Worm (Caenorhabditis elegans) whole organism, L1 larva: Measurements from ENCODE around the gene Y62H9A.15.
A peak's percentile ranks its signal among the peaks of the same experiment; 100 is the strongest.

Experiments
- C04F5.9 ChIP-seq: sonication (generic microtip); optimal IDR thresholded peaks from 2 replicates; lab custom pipeline; 2016; ENCODE audit warnings: missing genetic modification characterization, missing compliant biosample characterization
- C16A3.4 ChIP-seq: fragments of 150-350 bp; optimal IDR thresholded peaks from 2 replicates; lab custom pipeline; 2014; ENCODE audit warnings: missing biosample characterization, missing genetic modification characterization
- C34B4.2 ChIP-seq: sonication (generic microtip); optimal IDR thresholded peaks from 2 replicates; lab custom pipeline; 2017; ENCODE audit warnings: mild to moderate bottlenecking, missing genetic modification characterization, missing compliant biosample characterization
- aly-2 ChIP-seq: fragments of 150-350 bp; optimal IDR thresholded peaks from 2 replicates; lab custom pipeline; 2014; ENCODE audit warnings: missing biosample characterization, missing genetic modification characterization
- ama-1 ChIP-seq: fragments of 150-350 bp; optimal IDR thresholded peaks from 2 replicates; lab custom pipeline; 2014
- ceh-8 ChIP-seq: fragments of 200-800 bp; sonication (Bioruptor generic); optimal IDR thresholded peaks from 2 replicates; lab custom pipeline; 2018; ENCODE audit warnings: mild to moderate bottlenecking, missing genetic modification characterization, moderate library complexity, missing compliant biosample characterization
- dpl-1 ChIP-seq, 3 experiments: fragments of 150-350 bp in 2 of 3; sonication (generic microtip) in 1 of 3; optimal IDR thresholded peaks; 2 replicates each; lab custom pipeline; 2014 to 2017; ENCODE audit warnings: missing biosample characterization in 3 of 3, missing genetic modification characterization in 3 of 3, missing genetic modification reagents in 3 of 3
- dsc-1 ChIP-seq: sonication (generic microtip); optimal IDR thresholded peaks from 2 replicates; lab custom pipeline; 2016; ENCODE audit warnings: mild to moderate bottlenecking, missing genetic modification characterization, missing compliant biosample characterization
- efl-1 ChIP-seq, 4 experiments: fragments of 150-350 bp; optimal IDR thresholded peaks in 3 of 4; peaks in 1 of 4; 1 replicate in 1 of 4; 2 replicates in 3 of 4; lab custom pipeline; 2014; ENCODE audit warnings: missing biosample characterization in 2 of 4, missing genetic modification characterization in 2 of 4, missing genetic modification reagents in 2 of 4
- egl-27 ChIP-seq, 2 experiments: fragments of 150-350 bp in 1 of 2; sonication (generic microtip); optimal IDR thresholded peaks; 3 replicates each; lab custom pipeline; 2017 to 2018; ENCODE audit warnings: missing biosample characterization in 2 of 2, missing genetic modification characterization in 2 of 2, missing genetic modification reagents in 2 of 2
- ets-5 ChIP-seq: fragments of 200-800 bp; sonication (Bioruptor generic); IDR thresholded peaks from 2 replicates; pipeline ENCODE4 v1.3.6; 2022; ENCODE audit warnings: missing genetic modification characterization, missing compliant biosample characterization
- fkh-10 ChIP-seq: sonication (generic microtip); optimal IDR thresholded peaks from 2 replicates; lab custom pipeline; 2017; ENCODE audit warnings: missing biosample characterization, missing genetic modification reagents, missing genetic modification characterization
- fos-1 ChIP-seq: fragments of 150-350 bp; optimal IDR thresholded peaks from 2 replicates; lab custom pipeline; 2014; ENCODE audit warnings: missing biosample characterization, missing genetic modification characterization
- hlh-4 ChIP-seq: sonication (generic microtip); optimal IDR thresholded peaks from 2 replicates; lab custom pipeline; 2016; ENCODE audit warnings: mild to moderate bottlenecking, missing genetic modification characterization, missing compliant biosample characterization
- irx-1 ChIP-seq: sonication (generic microtip); optimal IDR thresholded peaks from 2 replicates; lab custom pipeline; 2016; ENCODE audit warnings: missing genetic modification characterization, missing compliant biosample characterization
- jun-1 ChIP-seq: fragments of 150-350 bp; optimal IDR thresholded peaks from 2 replicates; lab custom pipeline; 2014; ENCODE audit warnings: missing biosample characterization, missing genetic modification reagents, missing genetic modification characterization
- lin-14 ChIP-seq: fragments of 200-800 bp; sonication (Bioruptor generic); optimal IDR thresholded peaks from 2 replicates; lab custom pipeline; 2018; ENCODE audit warnings: mild to moderate bottlenecking, missing genetic modification characterization, moderate library complexity, missing compliant biosample characterization
- lin-35 ChIP-seq, 2 experiments: fragments of 150-350 bp; optimal IDR thresholded peaks; 2 replicates each; lab custom pipeline; 2014; ENCODE audit warnings: missing biosample characterization in 2 of 2, missing genetic modification characterization in 2 of 2, missing genetic modification reagents in 2 of 2
- lin-39 ChIP-seq: fragments of 150-350 bp; optimal IDR thresholded peaks from 2 replicates; lab custom pipeline; 2014; ENCODE audit warnings: missing biosample characterization, missing genetic modification reagents, missing genetic modification characterization
- mab-9 ChIP-seq: fragments of 200-800 bp; sonication (Bioruptor generic); IDR thresholded peaks from 2 replicates; pipeline ENCODE4 v1.3.6; 2022; ENCODE audit warnings: missing genetic modification reagents, missing genetic modification characterization, missing compliant biosample characterization
- mdl-1 ChIP-seq, 2 experiments: fragments of 150-350 bp; optimal IDR thresholded peaks; 2 replicates each; lab custom pipeline; 2014 to 2017; ENCODE audit warnings: missing biosample characterization in 2 of 2, missing genetic modification characterization in 2 of 2, inconsistent platforms in 1 of 2
- mef-2 ChIP-seq: fragments of 150-350 bp; optimal IDR thresholded peaks from 2 replicates; lab custom pipeline; 2014; ENCODE audit warnings: missing biosample characterization, missing genetic modification characterization
- nhr-12 ChIP-seq: sonication (generic microtip); optimal IDR thresholded peaks from 2 replicates; lab custom pipeline; 2017; ENCODE audit warnings: missing biosample characterization, missing genetic modification characterization
- nhr-19 ChIP-seq: fragments of 200-800 bp; sonication (Bioruptor generic); conservative IDR thresholded peaks from 2 replicates; pipeline ENCODE4 v1.3.6; 2022; ENCODE audit warnings: missing genetic modification characterization, missing compliant biosample characterization
- nhr-47 ChIP-seq: sonication (generic microtip); optimal IDR thresholded peaks from 2 replicates; lab custom pipeline; 2016; ENCODE audit warnings: mild to moderate bottlenecking, missing genetic modification characterization, moderate library complexity, missing compliant biosample characterization
- nhr-71 ChIP-seq: sonication (generic microtip); optimal IDR thresholded peaks from 2 replicates; lab custom pipeline; 2016; ENCODE audit warnings: mild to moderate bottlenecking, missing genetic modification characterization, moderate library complexity, missing compliant biosample characterization
- nhr-76 ChIP-seq: sonication (generic microtip); optimal IDR thresholded peaks from 2 replicates; lab custom pipeline; 2017; ENCODE audit warnings: missing biosample characterization, missing genetic modification characterization
- nhr-77 ChIP-seq: fragments of 150-350 bp; optimal IDR thresholded peaks from 2 replicates; lab custom pipeline; 2014; ENCODE audit warnings: missing biosample characterization, missing genetic modification characterization
- nhr-84 ChIP-seq: sonication (generic microtip); optimal IDR thresholded peaks from 2 replicates; lab custom pipeline; 2017; ENCODE audit warnings: missing biosample characterization, missing genetic modification characterization
- nhr-85 ChIP-seq: sonication (generic microtip); peaks from one replicate; lab custom pipeline; 2016; ENCODE audit warnings: missing genetic modification characterization, inconsistent platforms, missing compliant biosample characterization
- pag-3 ChIP-seq: sonication (generic microtip); optimal IDR thresholded peaks from 2 replicates; lab custom pipeline; 2017; ENCODE audit warnings: missing genetic modification characterization, mild to moderate bottlenecking, missing compliant biosample characterization, antibody characterized with exemption, borderline replicate concordance; ENCODE audit not compliant: insufficient read depth
- rnt-1 ChIP-seq: sonication (generic microtip); optimal IDR thresholded peaks from 2 replicates; lab custom pipeline; 2016; ENCODE audit warnings: mild to moderate bottlenecking, missing genetic modification characterization, moderate library complexity, missing compliant biosample characterization
- skn-1 ChIP-seq: fragments of 150-350 bp; optimal IDR thresholded peaks from 2 replicates; lab custom pipeline; 2014; ENCODE audit warnings: missing biosample characterization, missing genetic modification characterization
- snpc-4 ChIP-seq: fragments of 150-350 bp; optimal IDR thresholded peaks from 2 replicates; lab custom pipeline; 2014; ENCODE audit warnings: missing biosample characterization, missing genetic modification characterization
- snu-23 ChIP-seq: sonication (generic microtip); optimal IDR thresholded peaks from 2 replicates; lab custom pipeline; 2016; ENCODE audit warnings: missing genetic modification characterization, missing compliant biosample characterization
- swsn-7 ChIP-seq: sonication (generic microtip); optimal IDR thresholded peaks from 2 replicates; lab custom pipeline; 2016; ENCODE audit warnings: missing genetic modification characterization, missing compliant biosample characterization
- tbx-2 ChIP-seq: sonication (generic microtip); optimal IDR thresholded peaks from 2 replicates; lab custom pipeline; 2016; ENCODE audit warnings: missing genetic modification characterization, missing compliant biosample characterization
- xbp-1 ChIP-seq: sonication (generic microtip); optimal IDR thresholded peaks from 2 replicates; lab custom pipeline; 2016; ENCODE audit warnings: missing genetic modification characterization, missing compliant biosample characterization
- zip-4 ChIP-seq: fragments of 200-800 bp; sonication (Bioruptor generic); optimal IDR thresholded peaks from 2 replicates; lab custom pipeline; 2018; ENCODE audit warnings: mild to moderate bottlenecking, missing genetic modification characterization, moderate library complexity, missing compliant biosample characterization
- ztf-11 ChIP-seq, 2 experiments: sonication (generic microtip); optimal IDR thresholded peaks; 2 replicates each; lab custom pipeline; 2016 to 2017; ENCODE audit warnings: missing genetic modification characterization in 2 of 2, missing biosample characterization in 1 of 2, missing compliant biosample characterization in 1 of 2

The Y62H9A.15 gene

ce11 chrX:11924158-11924557 lies 14.2 kb upstream of the Y62H9A.15 start, which contains the start of gene F55G7.1 (continued):
- TF ChIP-seq dpl-1 (GFP tag; optimal IDR thresholded peaks at IDR 0.05; lab: Kevin White, UChicago) (no peak), rnt-1 (tag; lab: Kevin White, UChicago) (peak; percentile 66), tbx-2 (tag; lab: Kevin White, UChicago) (peak; percentile 56), C34B4.2 (tag; lab: Kevin White, UChicago) (no peak), C16A3.4 (tag; lab: Kevin White, UChicago) (peak; percentile 52), nhr-71 (tag; lab: Kevin White, UChicago) (peak; percentile 49), lin-35 (GFP tag; optimal IDR thresholded peaks at IDR 0.05; lab: Kevin White, UChicago) (peak in 1 of 2 experiments; percentile 67), dsc-1 (peak; percentile 71), irx-1 (tag; lab: Kevin White, UChicago) (peak; percentile 32), nhr-77 (peak; percentile 3), aly-2 (no peak), xbp-1 (tag; lab: Kevin White, UChicago) (peak; percentile 44), ets-5 (GFP tag; lab: Robert Waterston, UW) (no peak), efl-1 (optimal IDR thresholded peaks at IDR 0.05; lab: Kevin White, UChicago) (peak; percentile 34 to 37), efl-1 (GFP tag; optimal IDR thresholded peaks at IDR 0.05 in 1 of 2; lab: Kevin White, UChicago) (peak in 1 of 2 experiments; percentile 72), nhr-84 (tag; lab: Kevin White, UChicago) (no peak), nhr-85 (tag; lab: Kevin White, UChicago) (peak; percentile 75), mab-9 (GFP tag; lab: Robert Waterston, UW) (no peak), nhr-19 (GFP tag; lab: Robert Waterston, UW) (peak; percentile 61), lin-39 (tag; lab: Kevin White, UChicago) (peak; percentile 5), nhr-47 (tag; lab: Kevin White, UChicago) (peak; percentile 77), swsn-7 (tag; lab: Kevin White, UChicago) (peak; percentile 32), fkh-10 (GFP tag; lab: Kevin White, UChicago) (no peak), nhr-76 (tag; lab: Kevin White, UChicago) (no peak), zip-4 (GFP tag; lab: Kevin White, UChicago) (peak; percentile 41), fos-1 (tag; lab: Kevin White, UChicago) (no peak), skn-1 (tag; lab: Kevin White, UChicago) (peak; percentile 22), snu-23 (GFP tag; lab: Kevin White, UChicago) (peak; percentile 79), jun-1 (peak; percentile 78), egl-27 (tag; optimal IDR thresholded peaks at IDR 0.05; lab: Kevin White, UChicago) (no peak), ama-1 (lab: Kevin White, UChicago) (no peak), hlh-4 (tag; lab: Kevin White, UChicago) (no peak), nhr-12 (no peak), mdl-1 (tag; optimal IDR thresholded peaks at IDR 0.05; lab: Kevin White, UChicago) (no peak), pag-3 (tag; lab: Kevin White, UChicago) (no peak)

ce11 chrX:11920723-11921283 lies 10.9 kb upstream of the Y62H9A.15 start, which contains the start of gene Y62H9A.14:
Gene Y62H9A.14 (plus strand): TSS chrX:11921233.
- TF ChIP-seq snpc-4 (tag; lab: Kevin White, UChicago) (no peak), C04F5.9 (tag; lab: Kevin White, UChicago) (no peak), ceh-8 (GFP tag; lab: Kevin White, UChicago) (peak; percentile 60), lin-14 (GFP tag; lab: Kevin White, UChicago) (peak; percentile 22), mef-2 (tag; lab: Kevin White, UChicago) (no peak), ztf-11 (tag; optimal IDR thresholded peaks at IDR 0.05; lab: Kevin White, UChicago) (no peak), nhr-71 (tag; lab: Kevin White, UChicago) (no peak), dsc-1 (peak; percentile 72)
- TF ChIP-seq, all 84 proteins: peak for 3
